Worm (Caenorhabditis elegans): ENCODE results near the gene C40H1.8.

The C40H1.8 gene

ce11 chrIII:9340025-9340424, 25.5 kb downstream of the C40H1.8 start:
- no peak for TF ChIP-seq ceh-18 (tag; optimal IDR thresholded peaks at IDR 0.05)
- no peak for TF ChIP-seq pax-1 (tag; optimal IDR thresholded peaks at IDR 0.05)
- TF ChIP-seq ceh-30 (tag; optimal IDR thresholded peaks at IDR 0.05): no peak
- TF ChIP-seq fkh-6 (tag; optimal IDR thresholded peaks at IDR 0.05): no peak
- TF ChIP-seq sox-2 (GFP tag; IDR thresholded peaks at IDR 0.05): no peak
- TF ChIP-seq dmd-4 (tag; optimal IDR thresholded peaks at IDR 0.05; ENCODE audit: borderline replicate concordance): no peak
- no peak for TF ChIP-seq unc-42 (tag; optimal IDR thresholded peaks at IDR 0.05)
- no peak for TF ChIP-seq ceh-34 (tag; optimal IDR thresholded peaks at IDR 0.05)

ce11 chrIII:9344347-9344746, 29.8 kb downstream of the C40H1.8 start, which contains the start of gene emb-9:
Gene emb-9 (minus strand): TSS chrIII:9344447.
- TF ChIP-seq ttx-3 (tag; optimal IDR thresholded peaks at IDR 0.05) (no peak), lim-6 (tag; optimal IDR thresholded peaks at IDR 0.05) (no peak), nfya-1 (tag; optimal IDR thresholded peaks at IDR 0.05) (no peak), hlh-13 (GFP tag; optimal IDR thresholded peaks at IDR 0.05) (no peak), ceh-19 (GFP tag; optimal IDR thresholded peaks at IDR 0.05) (no peak), sox-2 (GFP tag; IDR thresholded peaks at IDR 0.05) (no peak), hlh-8 (tag; optimal IDR thresholded peaks at IDR 0.05) (no peak), ceh-22 (tag; optimal IDR thresholded peaks at IDR 0.05) (no peak), hlh-15 (tag; optimal IDR thresholded peaks at IDR 0.05) (no peak), pros-1 (tag; optimal IDR thresholded peaks at IDR 0.05) (no peak), unc-55 (GFP tag; optimal IDR thresholded peaks at IDR 0.05) (no peak), gmeb-2 (tag; optimal IDR thresholded peaks at IDR 0.05) (no peak), ceh-14 (tag; optimal IDR thresholded peaks at IDR 0.05) (no peak), ref-2 (tag; optimal IDR thresholded peaks at IDR 0.05) (no peak), tbx-7 (tag; optimal IDR thresholded peaks at IDR 0.05) (no peak), ceh-48 (tag; optimal IDR thresholded peaks at IDR 0.05) (no peak), mec-3 (tag; optimal IDR thresholded peaks at IDR 0.05; ENCODE audit: borderline replicate concordance) (no peak)

ce11 chrIII:9346114-9346513, 31.6 kb downstream of the C40H1.8 start:
- TF ChIP-seq unc-55 (GFP tag; optimal IDR thresholded peaks at IDR 0.05): peak; percentile 97
- TF ChIP-seq ceh-14 (tag; optimal IDR thresholded peaks at IDR 0.05): no peak
- TF ChIP-seq ceh-2 (tag; optimal IDR thresholded peaks at IDR 0.05): no peak
- no peak for TF ChIP-seq mec-3 (tag; optimal IDR thresholded peaks at IDR 0.05; ENCODE audit: borderline replicate concordance)
- peak; percentile 1 for TF ChIP-seq ceh-18 (tag; optimal IDR thresholded peaks at IDR 0.05)
- no peak for TF ChIP-seq hlh-30 (tag; optimal IDR thresholded peaks at IDR 0.05; ENCODE audit: insufficient read depth)
- TF ChIP-seq ceh-30 (tag; optimal IDR thresholded peaks at IDR 0.05): no peak

ce11 chrIII:9346722-9347121, 32.2 kb downstream of the C40H1.8 start:
- TF ChIP-seq unc-3 (GFP tag; conservative IDR thresholded peaks at IDR 0.05) (no peak), unc-3 (tag; optimal IDR thresholded peaks at IDR 0.05) (no peak), sox-2 (GFP tag; IDR thresholded peaks at IDR 0.05) (no peak), ceh-22 (tag; optimal IDR thresholded peaks at IDR 0.05) (no peak), pros-1 (tag; optimal IDR thresholded peaks at IDR 0.05) (no peak), C08G9.2 (tag; optimal IDR thresholded peaks at IDR 0.05) (no peak), ceh-30 (tag; optimal IDR thresholded peaks at IDR 0.05) (no peak), ceh-9 (tag; optimal IDR thresholded peaks at IDR 0.05) (no peak)

- no peak for TF ChIP-seq che-1 (tag; optimal IDR thresholded peaks at IDR 0.05)
- peak; percentile 98 for TF ChIP-seq pax-1 (tag; optimal IDR thresholded peaks at IDR 0.05)
- peak; percentile 75 for TF ChIP-seq hlh-30 (tag; optimal IDR thresholded peaks at IDR 0.05; ENCODE audit: insufficient read depth)
- TF ChIP-seq ceh-31 (tag; optimal IDR thresholded peaks at IDR 0.05): peak; percentile 6
- no peak for TF ChIP-seq mec-3 (tag; optimal IDR thresholded peaks at IDR 0.05; ENCODE audit: borderline replicate concordance)
- no peak for TF ChIP-seq lim-6 (tag; optimal IDR thresholded peaks at IDR 0.05)
- TF ChIP-seq pha-4 (tag; optimal IDR thresholded peaks at IDR 0.05): no peak
- no peak for TF ChIP-seq ceh-45 (GFP tag; IDR thresholded peaks at IDR 0.05)
- peak; percentile 5 for TF ChIP-seq ets-4 (tag; optimal IDR thresholded peaks at IDR 0.05)
- peak; percentile 6 for TF ChIP-seq ceh-2 (tag; optimal IDR thresholded peaks at IDR 0.05)
- TF ChIP-seq fkh-10 (GFP tag; optimal IDR thresholded peaks at IDR 0.05): no peak
- no peak for TF ChIP-seq zip-5 (tag; optimal IDR thresholded peaks at IDR 0.05)
- no peak for TF ChIP-seq hlh-13 (GFP tag; optimal IDR thresholded peaks at IDR 0.05)
- no peak for TF ChIP-seq hlh-8 (tag; optimal IDR thresholded peaks at IDR 0.05)
- no peak for TF ChIP-seq pha-2 (tag; optimal IDR thresholded peaks at IDR 0.05)
These were observed 39.3 kb downstream of the C40H1.8 start for ce11 chrIII:9353814-9354213.

Measured in whole organism, late embryonic.